Worm (Caenorhabditis elegans) whole organism, L1 larva: Measurements from ENCODE around the gene coq-3.

Experiments used
- aly-2 ChIP-seq: fragments of 150-350 bp; optimal IDR thresholded peaks from 2 replicates; lab custom pipeline; 2014; ENCODE audit warnings: missing biosample characterization, missing genetic modification characterization
- ces-1 ChIP-seq: fragments of 150-350 bp; optimal IDR thresholded peaks from 2 replicates; lab custom pipeline; 2014; ENCODE audit warnings: missing biosample characterization, missing genetic modification reagents, missing genetic modification characterization
- egl-27 ChIP-seq, 2 experiments: fragments of 150-350 bp in 1 of 2; sonication (generic microtip); optimal IDR thresholded peaks; 3 replicates each; lab custom pipeline; 2017 to 2018; ENCODE audit warnings: missing biosample characterization in 2 of 2, missing genetic modification characterization in 2 of 2, missing genetic modification reagents in 2 of 2
- nhr-71 ChIP-seq: sonication (generic microtip); optimal IDR thresholded peaks from 2 replicates; lab custom pipeline; 2016; ENCODE audit warnings: mild to moderate bottlenecking, missing genetic modification characterization, moderate library complexity, missing compliant biosample characterization
- skn-1 ChIP-seq: fragments of 150-350 bp; optimal IDR thresholded peaks from 2 replicates; lab custom pipeline; 2014; ENCODE audit warnings: missing biosample characterization, missing genetic modification characterization

DNA sequence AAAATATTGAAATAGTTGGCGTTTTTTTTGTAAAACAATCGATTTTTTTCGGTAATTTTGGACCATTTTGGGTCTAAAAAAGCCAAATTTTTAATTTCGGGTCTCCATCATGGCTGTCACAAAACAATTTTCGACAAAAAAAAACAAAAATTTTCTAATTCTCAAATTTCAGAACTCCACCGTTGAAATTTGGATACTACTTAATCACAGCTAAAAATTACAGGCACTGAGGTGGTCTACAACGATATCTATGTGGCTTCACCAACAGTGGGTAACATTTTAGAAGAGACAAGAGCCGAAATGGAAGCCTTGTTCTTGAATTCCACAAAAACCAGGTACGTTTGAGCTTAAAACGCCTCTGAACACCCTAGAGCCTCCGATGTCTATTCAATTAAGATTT lies 6.2 kb upstream of the coq-3 start, which contains the start of gene Y57G11C.1142:
- TF ChIP-seq skn-1 (tag; lab: Kevin White, UChicago): no peak
- no peak for TF ChIP-seq aly-2 (tag; lab: Kevin White, UChicago)
- no peak for TF ChIP-seq egl-27 (tag; optimal IDR thresholded peaks at IDR 0.05; lab: Kevin White, UChicago)
- TF ChIP-seq ces-1 (GFP tag; lab: Kevin White, UChicago): no peak
- TF ChIP-seq nhr-71 (tag; lab: Kevin White, UChicago): no peak
